Worm (Caenorhabditis elegans): ENCODE results near the gene rod-1.

Gene rod-1

ce11 chrIV:7477697-7478096 is 555 bp upstream of the rod-1 start:
- TF ChIP-seq C17E4.6 (GFP tag; IDR thresholded peaks at IDR 0.05) (peak; percentile 59; the same call in 1 of the 2 replicates), lag-1 (GFP tag; IDR thresholded peaks at IDR 0.05) (no peak), ceh-91 (GFP tag; IDR thresholded peaks at IDR 0.05) (peak; percentile 92), mel-28 (tag; optimal IDR thresholded peaks at IDR 0.05; ENCODE audit: borderline replicate concordance) (no peak), nhr-90 (tag; optimal IDR thresholded peaks at IDR 0.05) (no peak), ceh-27 (GFP tag; optimal IDR thresholded peaks at IDR 0.05) (no peak), lir-1 (GFP tag; conservative IDR thresholded peaks at IDR 0.05) (peak; percentile 48; the same call in 1 of the 2 replicates), F57C9.4 (tag; optimal IDR thresholded peaks at IDR 0.05) (no peak), bed-1 (GFP tag; IDR thresholded peaks at IDR 0.05) (no peak), madf-6 (GFP tag; IDR thresholded peaks at IDR 0.05) (peak; percentile 99), F10E7.11 (tag; optimal IDR thresholded peaks at IDR 0.05) (no peak), madf-8 (GFP tag; conservative IDR thresholded peaks at IDR 0.05) (peak; percentile 95), hlh-12 (tag; optimal IDR thresholded peaks at IDR 0.05) (no peak), tbx-9 (tag; optimal IDR thresholded peaks at IDR 0.05; ENCODE audit: borderline replicate concordance) (no peak), repo-1 (tag; optimal IDR thresholded peaks at IDR 0.05) (no peak), ekl-4 (GFP tag; IDR thresholded peaks at IDR 0.05) (peak; percentile 72), hsf-1 (GFP tag; IDR thresholded peaks at IDR 0.05) (peak; percentile 73; the same call in 1 of the 2 replicates), snpc-4 (GFP tag; optimal IDR thresholded peaks at IDR 0.05) (peak; percentile 77), snpc-4 (tag; optimal IDR thresholded peaks at IDR 0.05) (peak in 3 of 4 experiments; percentile 40 to 61 (median 41)), xnd-1 (tag; optimal IDR thresholded peaks at IDR 0.05) (peak; percentile 95), Y53G8AR.9 (GFP tag; conservative IDR thresholded peaks at IDR 0.05) (0 out of 2 replicates have a peak, but pooled peaks have one; percentile 42), Y67H2A.10 (GFP tag; conservative IDR thresholded peaks at IDR 0.05) (peak; percentile 56; the same call in 1 of the 2 replicates), dpl-1 (GFP tag; optimal IDR thresholded peaks at IDR 0.05) (peak; percentile 98), F39B2.1 (GFP tag; IDR thresholded peaks at IDR 0.05) (no peak), egl-18 (GFP tag; IDR thresholded peaks at IDR 0.05) (no peak), F49E8.2 (tag; optimal IDR thresholded peaks at IDR 0.05; ENCODE audit: insufficient read depth) (peak; percentile 84), B0019.2 (GFP tag; conservative IDR thresholded peaks at IDR 0.05) (peak; percentile 88), nhr-179 (tag; optimal IDR thresholded peaks at IDR 0.05) (no peak), F33H1.4 (GFP tag; IDR thresholded peaks at IDR 0.05) (peak; percentile 98), hrde-1 (tag; optimal IDR thresholded peaks at IDR 0.05; ENCODE audit: borderline replicate concordance) (peak; percentile 69), C06A6.2 (GFP tag; conservative IDR thresholded peaks at IDR 0.05) (no peak), gei-17 (GFP tag; optimal IDR thresholded peaks at IDR 0.05) (no peak), B0336.3 (GFP tag; IDR thresholded peaks at IDR 0.05) (0 out of 2 replicates have a peak, but pooled peaks have one; percentile 17), K11D2.4 (GFP tag; IDR thresholded peaks at IDR 0.05) (no peak), zfh-2 (GFP tag; conservative IDR thresholded peaks at IDR 0.05) (no peak), lin-35 (GFP tag; optimal IDR thresholded peaks at IDR 0.05) (peak in 2 of 3 experiments; percentile 25 to 64), rec-8 (tag; optimal IDR thresholded peaks at IDR 0.05) (no peak), bed-2 (GFP tag; IDR thresholded peaks at IDR 0.05) (no peak), madf-3 (GFP tag; IDR thresholded peaks at IDR 0.05) (peak; percentile 89), mxl-1 (tag; optimal IDR thresholded peaks at IDR 0.05) (no peak), unc-130 (GFP tag; optimal IDR thresholded peaks at IDR 0.05) (peak; percentile 79), tlf-1 (GFP tag; optimal IDR thresholded peaks at IDR 0.05) (peak; percentile 79), K12H6.12 (tag; optimal IDR thresholded peaks at IDR 0.05) (no peak), T26A5.8 (tag; optimal IDR thresholded peaks at IDR 0.05) (no peak), rcor-1 (GFP tag; IDR thresholded peaks at IDR 0.05) (peak; percentile 80), F23B12.7 (tag; optimal IDR thresholded peaks at IDR 0.05; ENCODE audit: insufficient read depth) (no peak), somi-1 (GFP tag; optimal IDR thresholded peaks at IDR 0.05) (no peak), aptf-2 (GFP tag; conservative IDR thresholded peaks at IDR 0.05) (no peak)

All from whole organism, young adult.